Fruit fly (Drosophila melanogaster): ENCODE data around the gene CG32371.

Gene CG32371

dm6 chr3L:7810426-7810825 is 42.3 kb upstream of the CG32371 start:
- peak; percentile 6 for TF ChIP-seq fru (GFP tag; optimal IDR thresholded peaks at IDR 0.05)
- TF ChIP-seq sv (GFP tag; optimal IDR thresholded peaks at IDR 0.05), result no peak
- no peak for TF ChIP-seq woc (GFP tag; optimal IDR thresholded peaks at IDR 0.05)

DNA sequence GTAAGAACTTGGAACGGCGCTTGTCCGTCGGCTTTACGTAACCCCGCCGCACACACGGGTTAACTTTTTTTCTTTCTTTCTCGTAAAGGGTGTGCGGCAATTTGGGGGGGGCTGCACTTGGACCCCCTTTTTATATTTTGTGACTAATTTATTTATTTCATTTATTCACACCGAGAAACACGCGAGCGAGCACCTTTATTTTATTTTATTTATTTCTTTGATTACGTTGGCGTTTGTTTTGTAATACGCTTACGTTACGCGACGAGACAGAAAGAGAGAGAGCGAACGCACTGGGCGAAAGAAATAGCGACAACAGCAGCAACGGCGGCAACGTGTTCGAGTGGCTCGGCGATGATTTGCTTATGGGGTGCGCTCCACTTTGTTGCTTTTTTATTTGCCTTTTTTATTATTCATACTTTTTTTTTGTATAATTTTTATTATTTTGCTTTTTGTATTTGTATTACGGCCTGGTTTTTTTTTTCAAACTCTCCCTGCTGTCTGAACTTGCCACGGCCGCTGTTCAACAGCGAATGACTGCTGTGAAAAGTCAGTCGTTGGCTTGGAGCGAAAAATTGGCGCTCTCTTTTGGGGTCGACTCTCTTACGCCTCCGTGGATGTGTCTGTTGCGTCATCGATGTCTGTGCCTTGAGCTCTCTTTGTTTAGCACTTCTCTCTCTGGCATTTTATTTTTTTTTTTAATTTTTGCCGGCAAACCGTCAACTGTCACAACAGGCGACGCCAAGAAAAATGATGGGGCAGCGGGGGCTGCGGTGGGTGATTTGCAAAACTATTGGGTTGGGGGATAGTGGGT is 41.3 kb upstream of the CG32371 start, which contains the start of gene CG32369:
Gene CG32369, minus strand, starts transcription at position 537 of the 811 bp plus-strand sequence.
- TF ChIP-seq Hnf4 (GFP tag; optimal IDR thresholded peaks at IDR 0.05) (peak; percentile 40), Jra (GFP tag; optimal IDR thresholded peaks at IDR 0.05) (peak; percentile 65), h (GFP tag; optimal IDR thresholded peaks at IDR 0.05) (peak; percentile 68), OdsH (GFP tag; optimal IDR thresholded peaks at IDR 0.05) (peak; percentile 45), usp (GFP tag; optimal IDR thresholded peaks at IDR 0.05) (no peak), dl (GFP tag; optimal IDR thresholded peaks at IDR 0.05; ENCODE audit: insufficient read depth in 1 of 2, partially characterized antibody in 2 of 2) (peak in 1 of 2 experiments; percentile 66), foxo (GFP tag; optimal IDR thresholded peaks at IDR 0.05) (peak in 1 of 2 experiments; percentile 56), brk (GFP tag; optimal IDR thresholded peaks at IDR 0.05) (peak; percentile 79), rgr (GFP tag; optimal IDR thresholded peaks at IDR 0.05) (peak; percentile 66), psq (GFP tag; optimal IDR thresholded peaks at IDR 0.05) (peak; percentile 54), sage (GFP tag; optimal IDR thresholded peaks at IDR 0.05) (peak; percentile 81), Dif (GFP tag; optimal IDR thresholded peaks at IDR 0.05; ENCODE audit: partially characterized antibody) (peak; percentile 83), pan (optimal IDR thresholded peaks at IDR 0.05) (no peak), lola (GFP tag; optimal IDR thresholded peaks at IDR 0.05) (no peak), br (GFP tag; optimal IDR thresholded peaks at IDR 0.05) (peak; percentile 68), N (GFP tag; optimal IDR thresholded peaks at IDR 0.05) (no peak), Hr83 (GFP tag; optimal IDR thresholded peaks at IDR 0.05; ENCODE audit: poor library complexity, severe bottlenecking) (peak; percentile 67), jim (GFP tag; optimal IDR thresholded peaks at IDR 0.05) (peak; percentile 79), sv (GFP tag; optimal IDR thresholded peaks at IDR 0.05) (no peak), CrebA (GFP tag; optimal IDR thresholded peaks at IDR 0.05; ENCODE audit: borderline replicate concordance) (peak; percentile 88), fru (GFP tag; optimal IDR thresholded peaks at IDR 0.05) (peak; percentile 83), dmrt93B (GFP tag; optimal IDR thresholded peaks at IDR 0.05) (no peak), Abd-B (GFP tag; optimal IDR thresholded peaks at IDR 0.05) (no peak), Sp1 (GFP tag; optimal IDR thresholded peaks at IDR 0.05) (peak; percentile 90), tai (GFP tag; optimal IDR thresholded peaks at IDR 0.05) (peak; percentile 48), CG9705 (GFP tag; optimal IDR thresholded peaks at IDR 0.05) (no peak), Rel (GFP tag; optimal IDR thresholded peaks at IDR 0.05) (peak; percentile 91), Rel (tag; optimal IDR thresholded peaks at IDR 0.05) (no peak), ey (GFP tag; optimal IDR thresholded peaks at IDR 0.05) (peak; percentile 35), Vsx2 (GFP tag; optimal IDR thresholded peaks at IDR 0.05; ENCODE audit: partially characterized antibody) (peak; percentile 64)

dm6 chr3L:7808491-7809162 is 40.5 kb upstream of the CG32371 start:
- TF ChIP-seq Vsx2 (GFP tag; optimal IDR thresholded peaks at IDR 0.05; ENCODE audit: partially characterized antibody), result no peak
- TF ChIP-seq dl (GFP tag; optimal IDR thresholded peaks at IDR 0.05; ENCODE audit: insufficient read depth in 1 of 2, partially characterized antibody in 2 of 2), result peak; percentile 25 to 46
- TF ChIP-seq Rel (GFP tag; optimal IDR thresholded peaks at IDR 0.05), result no peak
- TF ChIP-seq Rel (tag; optimal IDR thresholded peaks at IDR 0.05), result peak; percentile 22
- peak; percentile 35 for TF ChIP-seq Dif (GFP tag; optimal IDR thresholded peaks at IDR 0.05; ENCODE audit: partially characterized antibody)

All from whole organism, wandering third instar larva.